Fruit fly (Drosophila melanogaster): ENCODE results near the gene CG11594.

dm6 chr3L:4040247-4040925, 14.6 kb upstream of the CG11594 start, which contains the start of the genes CG11593 and Rcd5:
- peak; percentile 51 for TF ChIP-seq CG33017 (tag; optimal IDR thresholded peaks at IDR 0.05)
- TF ChIP-seq bab1 (GFP tag; optimal IDR thresholded peaks at IDR 0.05), result no peak
- peak; percentile 76 for TF ChIP-seq CG7101 (tag; optimal IDR thresholded peaks at IDR 0.05)
- peak; percentile 23 for TF ChIP-seq tj (GFP tag; optimal IDR thresholded peaks at IDR 0.05)
- TF ChIP-seq cnc (optimal IDR thresholded peaks at IDR 0.05), result no peak

Data from whole organism, adult.